Fruit fly (Drosophila melanogaster): ENCODE data around the gene CG32638.

Gene CG32638

dm6 chrX:13131063-13131773, 2.6 kb upstream of the CG32638 start (continued):
- TF ChIP-seq Pdp1 (GFP tag; optimal IDR thresholded peaks at IDR 0.05) (peak; percentile 98 to 99), Chrac-16 (GFP tag; optimal IDR thresholded peaks at IDR 0.05) (peak; percentile 99), so (GFP tag; IDR thresholded peaks at IDR 0.05) (peak; percentile 99), ssp (GFP tag; IDR thresholded peaks at IDR 0.05) (peak; percentile 95), zen2 (GFP tag; IDR thresholded peaks at IDR 0.05; ENCODE audit: partially characterized antibody) (no peak), CG14710 (tag; optimal IDR thresholded peaks at IDR 0.05) (peak; percentile 93), Dll (GFP tag; IDR thresholded peaks at IDR 0.05; ENCODE audit: partially characterized antibody) (peak; percentile 49; the same call in 2 of the 4 replicates), CrebB (tag; optimal IDR thresholded peaks at IDR 0.05) (peak; percentile 98), Ssrp (tag; optimal IDR thresholded peaks at IDR 0.05) (peak; percentile 96), Aef1 (GFP tag; IDR thresholded peaks at IDR 0.05) (peak; percentile 100), CG5180 (GFP tag; optimal IDR thresholded peaks at IDR 0.05) (peak; percentile 93), Meics (GFP tag; optimal IDR thresholded peaks at IDR 0.05) (peak; percentile 99), CG34224 (GFP tag; IDR thresholded peaks at IDR 0.05; ENCODE audit: partially characterized antibody) (peak; percentile 49; the same call in 1 of the 3 replicates), CG15269 (tag; optimal IDR thresholded peaks at IDR 0.05) (peak; percentile 99), Gug (GFP tag; IDR thresholded peaks at IDR 0.05) (peak; percentile 100), run (tag; optimal IDR thresholded peaks at IDR 0.05) (peak; percentile 99), mirr (GFP tag; optimal IDR thresholded peaks at IDR 0.05) (peak; percentile 98), lilli (GFP tag; optimal IDR thresholded peaks at IDR 0.05) (peak; percentile 100), Vsx1 (GFP tag; optimal IDR thresholded peaks at IDR 0.05) (peak; percentile 94), Kr (GFP tag; optimal IDR thresholded peaks at IDR 0.05) (peak; percentile 82), CG4707 (GFP tag; optimal IDR thresholded peaks at IDR 0.05) (peak; percentile 94), ab (GFP tag; optimal IDR thresholded peaks at IDR 0.05) (peak; percentile 99), da (GFP tag; optimal IDR thresholded peaks at IDR 0.05) (peak; percentile 98), sqz (GFP tag; optimal IDR thresholded peaks at IDR 0.05) (peak; percentile 94), CG3407 (GFP tag; optimal IDR thresholded peaks at IDR 0.05) (peak; percentile 96), Fer2 (tag; optimal IDR thresholded peaks at IDR 0.05) (peak; percentile 97), CG10654 (GFP tag; optimal IDR thresholded peaks at IDR 0.05) (peak; percentile 99), CG14860 (GFP tag; IDR thresholded peaks at IDR 0.05; ENCODE audit: partially characterized antibody) (0 out of 3 replicates have a peak, but pooled peaks have one; percentile 42), CG12236 (GFP tag; optimal IDR thresholded peaks at IDR 0.05) (peak; percentile 98), crol (GFP tag; IDR thresholded peaks at IDR 0.05) (peak; percentile 91), Camta (GFP tag; optimal IDR thresholded peaks at IDR 0.05) (peak; percentile 98), CG4328 (GFP tag; optimal IDR thresholded peaks at IDR 0.05) (peak; percentile 96), HmgZ (tag; optimal IDR thresholded peaks at IDR 0.05) (peak; percentile 99), unc-4 (GFP tag; IDR thresholded peaks at IDR 0.05; ENCODE audit: partially characterized antibody) (0 out of 2 replicates have a peak, but pooled peaks have one; percentile 33), shn (GFP tag; optimal IDR thresholded peaks at IDR 0.05) (peak; percentile 99), chinmo (GFP tag; IDR thresholded peaks at IDR 0.05; ENCODE audit: partially characterized antibody) (peak; percentile 88; the same call in 3 of the 4 replicates), unpg (GFP tag; optimal IDR thresholded peaks at IDR 0.05) (peak; percentile 98), Nf-YB (GFP tag; optimal IDR thresholded peaks at IDR 0.05) (peak; percentile 87), MTF-1 (GFP tag; optimal IDR thresholded peaks at IDR 0.05; ENCODE audit: borderline replicate concordance) (peak; percentile 96), Oaz (GFP tag; IDR thresholded peaks at IDR 0.05) (peak; percentile 98), slp2 (GFP tag; optimal IDR thresholded peaks at IDR 0.05) (peak; percentile 98), eyg (GFP tag; optimal IDR thresholded peaks at IDR 0.05) (peak; percentile 98), jing (GFP tag; optimal IDR thresholded peaks at IDR 0.05) (peak; percentile 97), chn (GFP tag; optimal IDR thresholded peaks at IDR 0.05) (peak; percentile 99), CG34376 (GFP tag; optimal IDR thresholded peaks at IDR 0.05) (peak; percentile 99), BtbVII (GFP tag; optimal IDR thresholded peaks at IDR 0.05) (peak; percentile 99), gcm (GFP tag; optimal IDR thresholded peaks at IDR 0.05) (peak; percentile 97), cad (GFP tag; optimal IDR thresholded peaks at IDR 0.05) (no peak)
